Fruit fly (Drosophila melanogaster): ENCODE data around the gene CG6833.

Gene CG6833

dm6 chr3L:14031171-14032126 lies 19.6 kb upstream of the CG6833 start, which contains the start of the genes CG6650 and endos (continued):
- TF ChIP-seq knrl (GFP tag; IDR thresholded peaks at IDR 0.05; ENCODE audit: partially characterized antibody) (peak; percentile 80), CG2712 (tag; optimal IDR thresholded peaks at IDR 0.05) (peak; percentile 54), CG12155 (GFP tag; optimal IDR thresholded peaks at IDR 0.05) (peak; percentile 40), bbx (GFP tag; IDR thresholded peaks at IDR 0.05; ENCODE audit: partially characterized antibody) (peak; percentile 71), CG18599 (GFP tag; optimal IDR thresholded peaks at IDR 0.05) (peak; percentile 56), Hr51 (GFP tag; optimal IDR thresholded peaks at IDR 0.05) (peak in 1 of 2 experiments; percentile 17), Sry-β (GFP tag; optimal IDR thresholded peaks at IDR 0.05) (peak; percentile 3), gce (GFP tag; IDR thresholded peaks at IDR 0.05) (no peak), Ada2b (GFP tag; IDR thresholded peaks at IDR 0.05) (no peak), vnd (GFP tag; IDR thresholded peaks at IDR 0.05; ENCODE audit: partially characterized antibody) (peak; percentile 73), cwo (GFP tag; optimal IDR thresholded peaks at IDR 0.05) (no peak), CG7556 (GFP tag; optimal IDR thresholded peaks at IDR 0.05) (no peak), CG11093 (GFP tag; IDR thresholded peaks at IDR 0.05) (0 out of 3 replicates have a peak, but pooled peaks have one; percentile 33), Neu2 (GFP tag; optimal IDR thresholded peaks at IDR 0.05; ENCODE audit: borderline replicate concordance) (peak; percentile 17), CG11456 (GFP tag; IDR thresholded peaks at IDR 0.05) (peak; percentile 39; the same call in 1 of the 3 replicates), CG12942 (GFP tag; optimal IDR thresholded peaks at IDR 0.05) (peak; percentile 27), Fer2 (tag; optimal IDR thresholded peaks at IDR 0.05) (peak; percentile 24), B-H2 (GFP tag; optimal IDR thresholded peaks at IDR 0.05) (peak; percentile 69), Nf-YC (tag; optimal IDR thresholded peaks at IDR 0.05) (peak; percentile 71), ci (GFP tag; IDR thresholded peaks at IDR 0.05) (0 out of 3 replicates have a peak, but pooled peaks have one; percentile 15), zen (tag; optimal IDR thresholded peaks at IDR 0.05) (peak; percentile 33), CG14667 (GFP tag; IDR thresholded peaks at IDR 0.05) (no peak), tll (GFP tag; optimal IDR thresholded peaks at IDR 0.05) (no peak), CG4730 (GFP tag; IDR thresholded peaks at IDR 0.05) (no peak), sob (GFP tag; IDR thresholded peaks at IDR 0.05) (0 out of 2 replicates have a peak, but pooled peaks have one; percentile 23), CG12391 (tag; optimal IDR thresholded peaks at IDR 0.05) (peak; percentile 63), tna (GFP tag; IDR thresholded peaks at IDR 0.05; ENCODE audit: partially characterized antibody) (peak; percentile 74), CG9727 (GFP tag; optimal IDR thresholded peaks at IDR 0.05) (peak; percentile 43), mam (GFP tag; optimal IDR thresholded peaks at IDR 0.05) (peak; percentile 19), Hey (tag; optimal IDR thresholded peaks at IDR 0.05) (peak; percentile 38), grn (GFP tag; optimal IDR thresholded peaks at IDR 0.05) (peak; percentile 3), CG7963 (GFP tag; IDR thresholded peaks at IDR 0.05; ENCODE audit: partially characterized antibody) (peak; percentile 77), al (GFP tag; IDR thresholded peaks at IDR 0.05) (no peak), h (optimal IDR thresholded peaks at IDR 0.05) (no peak), CG31224 (GFP tag; IDR thresholded peaks at IDR 0.05) (no peak), CG13894 (tag; optimal IDR thresholded peaks at IDR 0.05) (peak; percentile 44), NC2α (GFP tag; optimal IDR thresholded peaks at IDR 0.05) (no peak), CG6654 (GFP tag; optimal IDR thresholded peaks at IDR 0.05) (no peak), CG13287 (GFP tag; IDR thresholded peaks at IDR 0.05; ENCODE audit: partially characterized antibody) (peak; percentile 78), CG1792 (GFP tag; optimal IDR thresholded peaks at IDR 0.05) (no peak), Max (GFP tag; optimal IDR thresholded peaks at IDR 0.05) (peak; percentile 16), grau (tag; optimal IDR thresholded peaks at IDR 0.05) (peak; percentile 45), Deaf1 (tag; optimal IDR thresholded peaks at IDR 0.05) (peak; percentile 7), crol (GFP tag; IDR thresholded peaks at IDR 0.05) (no peak), Sox102F (GFP tag; optimal IDR thresholded peaks at IDR 0.05) (no peak), CG15514 (GFP tag; optimal IDR thresholded peaks at IDR 0.05) (peak; percentile 47), CG7928 (GFP tag; optimal IDR thresholded peaks at IDR 0.05) (peak; percentile 68)

Data from whole organism, embryonic.